Worm (Caenorhabditis elegans) whole organism, L4 larva: Measurements from ENCODE around the gene T24D5.4.

Experiments
- F10B5.3 ChIP-seq: sonication (generic microtip); optimal IDR thresholded peaks from 2 replicates; lab custom pipeline; 2016; ENCODE audit warnings: mild to moderate bottlenecking, missing genetic modification characterization, missing compliant biosample characterization
- R02D3.7 ChIP-seq: fragments of 150-350 bp; sonication (generic microtip); optimal IDR thresholded peaks from 3 replicates; lab custom pipeline; 2014; ENCODE audit warnings: missing biosample characterization, missing genetic modification characterization
- T26A8.4 ChIP-seq: fragments of 200-800 bp; sonication (Bioruptor generic); IDR thresholded peaks from 2 replicates; pipeline ENCODE4 v1.3.6; 2022; ENCODE audit warnings: missing genetic modification characterization, missing compliant biosample characterization
- Y75B8A.6 ChIP-seq: fragments of 200-800 bp; sonication (Bioruptor generic); IDR thresholded peaks from 2 replicates; pipeline ENCODE4 v1.3.6; 2022; ENCODE audit warnings: missing genetic modification reagents, missing genetic modification characterization, missing compliant biosample characterization
- aha-1 ChIP-seq: fragments of 150-350 bp; peaks from one replicate; lab custom pipeline; 2014; ENCODE audit warnings: missing biosample characterization, missing genetic modification characterization
- aly-2 ChIP-seq: sonication (generic microtip); optimal IDR thresholded peaks from 2 replicates; lab custom pipeline; 2018; ENCODE audit warnings: missing biosample characterization, missing genetic modification characterization
- attf-4 ChIP-seq: sonication (generic microtip); optimal IDR thresholded peaks from 3 replicates; lab custom pipeline; 2017; ENCODE audit warnings: missing biosample characterization, missing genetic modification characterization
- ceh-20 ChIP-seq: fragments of 200-800 bp; sonication (Bioruptor generic); IDR thresholded peaks from 2 replicates; pipeline ENCODE4 v1.3.6; 2022; ENCODE audit warnings: missing genetic modification reagents, missing genetic modification characterization, missing compliant biosample characterization
- ceh-32 ChIP-seq: sonication (generic microtip); optimal IDR thresholded peaks from 2 replicates; lab custom pipeline; 2016; ENCODE audit warnings: mild to moderate bottlenecking, missing genetic modification characterization, missing compliant biosample characterization; ENCODE audit not compliant: poor library complexity
- ces-1 ChIP-seq: fragments of 150-350 bp; sonication (generic microtip); optimal IDR thresholded peaks from 4 replicates; lab custom pipeline; 2014; ENCODE audit warnings: missing biosample characterization, missing genetic modification reagents, missing genetic modification characterization
- cey-2 ChIP-seq: sonication (generic microtip); optimal IDR thresholded peaks from 3 replicates; lab custom pipeline; 2017; ENCODE audit warnings: missing genetic modification characterization, mild to moderate bottlenecking, missing compliant biosample characterization, antibody characterized with exemption, borderline replicate concordance; ENCODE audit not compliant: insufficient read depth
- daf-16 ChIP-seq, 3 experiments: sonication (generic microtip); optimal IDR thresholded peaks; 2 replicates each; lab custom pipeline; 2016 to 2017; ENCODE audit warnings: missing genetic modification characterization in 3 of 3, missing genetic modification reagents in 3 of 3, mild to moderate bottlenecking in 2 of 3, missing compliant biosample characterization in 2 of 3, missing biosample characterization in 1 of 3, moderate library complexity in 1 of 3
- daf-8 ChIP-seq: fragments of 200-800 bp; sonication (Bioruptor generic); IDR thresholded peaks from 2 replicates; pipeline ENCODE4 v1.3.6; 2022; ENCODE audit warnings: missing genetic modification characterization, missing compliant biosample characterization
- dmd-6 ChIP-seq: fragments of 200-800 bp; sonication (Bioruptor generic); IDR thresholded peaks from 2 replicates; pipeline ENCODE4 v1.3.6; 2022; ENCODE audit warnings: missing genetic modification reagents, missing genetic modification characterization, missing compliant biosample characterization
- duxl-1 ChIP-seq: sonication (generic microtip); optimal IDR thresholded peaks from 2 replicates; lab custom pipeline; 2016; ENCODE audit warnings: mild to moderate bottlenecking, missing genetic modification characterization, moderate library complexity, missing compliant biosample characterization; ENCODE audit not compliant: poor library complexity
- dve-1 ChIP-seq: sonication (generic microtip); optimal IDR thresholded peaks from 2 replicates; lab custom pipeline; 2017; ENCODE audit warnings: antibody characterized with exemption, mild to moderate bottlenecking, missing genetic modification characterization, missing compliant biosample characterization; ENCODE audit not compliant: insufficient read depth
- egl-43 ChIP-seq: fragments of 200-800 bp; sonication (Bioruptor generic); IDR thresholded peaks from 2 replicates; pipeline ENCODE4 v1.3.6; 2022; ENCODE audit warnings: missing genetic modification reagents, missing genetic modification characterization, missing compliant biosample characterization
- fkh-10 ChIP-seq: fragments of 150-350 bp; optimal IDR thresholded peaks from 2 replicates; lab custom pipeline; 2014; ENCODE audit warnings: missing biosample characterization, missing genetic modification reagents, missing genetic modification characterization
- gei-8 ChIP-seq: fragments of 200-800 bp; sonication (Bioruptor generic); optimal IDR thresholded peaks from 2 replicates; lab custom pipeline; 2018; ENCODE audit warnings: mild to moderate bottlenecking, missing genetic modification characterization, missing compliant biosample characterization
- hif-1 ChIP-seq, 2 experiments: sonication (generic microtip); optimal IDR thresholded peaks; 2 replicates each; lab custom pipeline; 2016 to 2017; ENCODE audit warnings: missing compliant biosample characterization in 2 of 2, missing genetic modification characterization in 2 of 2, missing genetic modification reagents in 2 of 2, missing genotype in 2 of 2, mild to moderate bottlenecking in 1 of 2
- hlh-11 ChIP-seq: fragments of 200-800 bp; sonication (Bioruptor generic); optimal IDR thresholded peaks from 2 replicates; lab custom pipeline; 2018; ENCODE audit warnings: mild to moderate bottlenecking, missing genetic modification characterization, missing compliant biosample characterization
- hlh-30 ChIP-seq: sonication (generic microtip); optimal IDR thresholded peaks from 2 replicates; lab custom pipeline; 2017; ENCODE audit warnings: antibody characterized with exemption, mild to moderate bottlenecking, missing genetic modification characterization, missing compliant biosample characterization; ENCODE audit not compliant: insufficient read depth
- hmg-1.1 ChIP-seq: fragments of 200-800 bp; sonication (Bioruptor generic); IDR thresholded peaks from 2 replicates; pipeline ENCODE4 v1.3.6; 2022; ENCODE audit warnings: missing genetic modification reagents, missing genetic modification characterization, missing compliant biosample characterization
- jun-1 ChIP-seq: fragments of 150-350 bp; optimal IDR thresholded peaks from 2 replicates; lab custom pipeline; 2014; ENCODE audit warnings: missing biosample characterization, missing genetic modification reagents, missing genetic modification characterization
- lim-7 ChIP-seq: fragments of 200-800 bp; sonication (Bioruptor generic); IDR thresholded peaks from 2 replicates; pipeline ENCODE4 v1.3.6; 2022; ENCODE audit warnings: missing genetic modification characterization, missing compliant biosample characterization
- lin-1 ChIP-seq: fragments of 200-800 bp; sonication (Bioruptor generic); IDR thresholded peaks from 2 replicates; pipeline ENCODE4 v1.3.6; 2022; ENCODE audit warnings: missing genetic modification reagents, missing genetic modification characterization, missing compliant biosample characterization
- lsy-2 ChIP-seq, 2 experiments: fragments of 150-350 bp in 1 of 2; sonication (generic microtip) in 1 of 2; optimal IDR thresholded peaks; 2 replicates each; lab custom pipeline; 2014 to 2017; ENCODE audit warnings: missing biosample characterization in 2 of 2, missing genetic modification characterization in 2 of 2
- mdl-1 ChIP-seq, 2 experiments: fragments of 150-350 bp in 1 of 2; sonication (generic microtip) in 1 of 2; optimal IDR thresholded peaks; 2 replicates each; lab custom pipeline; 2014 to 2017; ENCODE audit warnings: missing biosample characterization in 2 of 2, missing genetic modification characterization in 2 of 2
- mep-1 ChIP-seq: fragments of 150-350 bp; sonication (generic microtip); optimal IDR thresholded peaks from 3 replicates; lab custom pipeline; 2014; ENCODE audit warnings: missing biosample characterization, missing genetic modification characterization
- mes-2 ChIP-seq: sonication (generic microtip); optimal IDR thresholded peaks from 2 replicates; lab custom pipeline; 2016; ENCODE audit warnings: missing genotype, mild to moderate bottlenecking, missing genetic modification characterization, missing compliant biosample characterization; ENCODE audit not compliant: poor library complexity, severe bottlenecking
- mxl-3 ChIP-seq: fragments of 200-800 bp; sonication (Bioruptor generic); optimal IDR thresholded peaks from 2 replicates; lab custom pipeline; 2018; ENCODE audit warnings: mild to moderate bottlenecking, missing genetic modification characterization, missing compliant biosample characterization
- nhr-10 ChIP-seq: fragments of 150-350 bp; optimal IDR thresholded peaks from 2 replicates; lab custom pipeline; 2014; ENCODE audit warnings: missing biosample characterization, missing genetic modification characterization
- nhr-102 ChIP-seq: sonication (generic microtip); optimal IDR thresholded peaks from 2 replicates; lab custom pipeline; 2016; ENCODE audit warnings: mild to moderate bottlenecking, missing genetic modification characterization, moderate library complexity, missing compliant biosample characterization
- nhr-11 ChIP-seq: fragments of 150-350 bp; optimal IDR thresholded peaks from 2 replicates; lab custom pipeline; 2014; ENCODE audit warnings: missing biosample characterization, missing genetic modification characterization
- nhr-25 ChIP-seq: sonication (generic microtip); optimal IDR thresholded peaks from 2 replicates; lab custom pipeline; 2017; ENCODE audit warnings: missing genetic modification characterization, mild to moderate bottlenecking, missing compliant biosample characterization, antibody characterized with exemption, moderate library complexity, borderline replicate concordance; ENCODE audit not compliant: insufficient read depth
- nhr-28 ChIP-seq: fragments of 150-350 bp; optimal IDR thresholded peaks from 2 replicates; lab custom pipeline; 2014; ENCODE audit warnings: missing biosample characterization, missing genetic modification characterization
- nhr-41 ChIP-seq: fragments of 200-800 bp; sonication (Bioruptor generic); IDR thresholded peaks from 2 replicates; pipeline ENCODE4 v1.3.6; 2022; ENCODE audit warnings: missing genetic modification reagents, missing genetic modification characterization, missing compliant biosample characterization
- nhr-48 ChIP-seq: sonication (generic microtip); optimal IDR thresholded peaks from 2 replicates; lab custom pipeline; 2016; ENCODE audit warnings: mild to moderate bottlenecking, missing genetic modification characterization, missing compliant biosample characterization
- nhr-6 ChIP-seq: fragments of 150-350 bp; optimal IDR thresholded peaks from 2 replicates; lab custom pipeline; 2014; ENCODE audit warnings: missing biosample characterization, missing genetic modification characterization
- nhr-77 ChIP-seq: fragments of 150-350 bp; optimal IDR thresholded peaks from 2 replicates; lab custom pipeline; 2014; ENCODE audit warnings: missing biosample characterization, missing genetic modification characterization
- pha-4 ChIP-seq, 2 experiments: fragments of 150-350 bp in 1 of 2; fragments of 200-800 bp in 1 of 2; sonication (Bioruptor generic) in 1 of 2; IDR thresholded peaks in 1 of 2; optimal IDR thresholded peaks in 1 of 2; 2 replicates each; pipeline versions ENCODE4 v1.3.6 to Lab custom; 2014 to 2022; ENCODE audit warnings: missing genetic modification characterization in 2 of 2, missing genetic modification reagents in 2 of 2, missing biosample characterization in 1 of 2, missing compliant biosample characterization in 1 of 2
- pqm-1 ChIP-seq: sonication (generic microtip); optimal IDR thresholded peaks from 2 replicates; lab custom pipeline; 2017; ENCODE audit warnings: missing biosample characterization, missing genetic modification characterization
- rbr-2 ChIP-seq: sonication (generic microtip); optimal IDR thresholded peaks from 2 replicates; lab custom pipeline; 2016; ENCODE audit warnings: missing genotype, missing genetic modification characterization, missing compliant biosample characterization
- saeg-2 ChIP-seq: fragments of 200-800 bp; sonication (Bioruptor generic); IDR thresholded peaks from 2 replicates; pipeline ENCODE4 v1.3.6; 2022; ENCODE audit warnings: missing genetic modification reagents, missing genetic modification characterization, missing compliant biosample characterization
- sdz-12 ChIP-seq: fragments of 200-800 bp; sonication (Bioruptor generic); optimal IDR thresholded peaks from 2 replicates; lab custom pipeline; 2018; ENCODE audit warnings: mild to moderate bottlenecking, missing genetic modification characterization, missing compliant biosample characterization
- tra-1 ChIP-seq: fragments of 200-800 bp; sonication (Bioruptor generic); IDR thresholded peaks from 2 replicates; pipeline ENCODE4 v1.3.6; 2022; ENCODE audit warnings: missing genetic modification reagents, missing genetic modification characterization, missing compliant biosample characterization
- unc-62 ChIP-seq, 3 experiments: fragments of 150-350 bp in 1 of 3; sonication (generic microtip); optimal IDR thresholded peaks in 2 of 3; peaks in 1 of 3; 1 replicate in 1 of 3; 2 replicates in 2 of 3; lab custom pipeline; 2014 to 2017; ENCODE audit warnings: missing biosample characterization in 3 of 3, missing genetic modification characterization in 3 of 3, missing genetic modification reagents in 3 of 3, missing genotype in 1 of 3

Gene T24D5.4

DNA sequence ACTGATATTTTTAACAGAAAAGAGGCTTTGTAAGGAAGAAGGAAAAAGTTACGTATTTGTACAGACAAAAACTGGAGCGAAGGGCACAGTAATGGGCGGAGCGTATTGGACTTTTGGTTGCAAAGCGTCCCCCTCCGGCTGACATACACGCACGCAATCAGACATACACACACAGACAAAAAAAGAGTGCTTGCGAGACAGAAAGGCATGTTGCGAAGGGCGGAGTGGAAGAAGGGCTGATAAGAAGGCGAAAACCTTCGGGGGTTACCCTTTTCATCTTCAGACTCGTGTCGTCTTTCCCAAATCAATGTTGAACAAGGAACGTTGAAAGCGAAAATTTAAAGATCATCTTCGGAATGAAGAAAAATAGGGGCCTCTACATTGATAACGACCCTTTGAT lies 33.6 kb downstream of the T24D5.4 start:
- TF ChIP-seq unc-62 (GFP tag; optimal IDR thresholded peaks at IDR 0.05 in 1 of 2; lab: Kevin White, UChicago) (peak in 1 of 2 experiments; percentile 74), unc-62 (tag; optimal IDR thresholded peaks at IDR 0.05; lab: Kevin White, UChicago) (no peak), hmg-1.1 (GFP tag; lab: Robert Waterston, UW) (peak; percentile 40), aly-2 (tag; lab: Kevin White, UChicago) (no peak), lin-1 (0 out of 2 replicates have a peak, but pooled peaks have one; percentile 11), fkh-10 (GFP tag; lab: Kevin White, UChicago) (no peak), rbr-2 (tag; lab: Kevin White, UChicago) (peak; percentile 18), nhr-10 (tag; lab: Kevin White, UChicago) (peak; percentile 24), mxl-3 (GFP tag; lab: Kevin White, UChicago) (peak; percentile 88), nhr-41 (GFP tag; lab: Robert Waterston, UW) (0 out of 2 replicates have a peak, but pooled peaks have one; percentile 23), gei-8 (no peak), daf-16 (GFP tag; optimal IDR thresholded peaks at IDR 0.05; lab: Kevin White, UChicago) (peak in 1 of 2 experiments; percentile 21), daf-16 (tag; optimal IDR thresholded peaks at IDR 0.05; lab: Kevin White, UChicago) (peak; percentile 76), mdl-1 (tag; optimal IDR thresholded peaks at IDR 0.05; lab: Kevin White, UChicago) (peak; percentile 80 to 92), jun-1 (tag; lab: Kevin White, UChicago) (peak; percentile 20), sdz-12 (GFP tag; lab: Kevin White, UChicago) (no peak), mep-1 (tag; lab: Kevin White, UChicago) (peak; percentile 65), nhr-28 (peak; percentile 89), saeg-2 (0 out of 2 replicates have a peak, but pooled peaks have one; percentile 37), pqm-1 (no peak), nhr-6 (tag; lab: Kevin White, UChicago) (peak; percentile 16), ceh-20 (peak; percentile 36; the same call in 1 of the 2 replicates), mes-2 (tag; lab: Kevin White, UChicago) (peak; percentile 59), nhr-48 (tag; lab: Kevin White, UChicago) (peak; percentile 85), daf-8 (no peak), hlh-30 (tag; lab: Kevin White, UChicago) (peak; percentile 72), F10B5.3 (no peak), tra-1 (GFP tag; lab: Robert Waterston, UW) (peak; percentile 87), dmd-6 (peak; percentile 89), nhr-77 (tag; lab: Kevin White, UChicago) (peak; percentile 72), hif-1 (tag; optimal IDR thresholded peaks at IDR 0.05; lab: Kevin White, UChicago) (peak in 1 of 2 experiments; percentile 9), hlh-11 (tag; lab: Kevin White, UChicago) (peak; percentile 92), R02D3.7 (no peak), T26A8.4 (no peak), egl-43 (GFP tag; lab: Robert Waterston, UW) (0 out of 2 replicates have a peak, but pooled peaks have one; percentile 17), duxl-1 (no peak), ces-1 (GFP tag; lab: Kevin White, UChicago) (no peak), nhr-11 (tag; lab: Kevin White, UChicago) (no peak), cey-2 (tag; lab: Kevin White, UChicago) (peak; percentile 27), lim-7 (no peak), dve-1 (tag; lab: Kevin White, UChicago) (peak; percentile 89), lsy-2 (tag; optimal IDR thresholded peaks at IDR 0.05; lab: Kevin White, UChicago) (peak in 1 of 2 experiments; percentile 31), nhr-102 (tag; lab: Kevin White, UChicago) (peak; percentile 35), ceh-32 (tag; lab: Kevin White, UChicago) (no peak), aha-1 (tag; lab: Kevin White, UChicago) (peak; percentile 97), attf-4 (tag; lab: Kevin White, UChicago) (no peak), pha-4 (GFP tag; IDR thresholded peaks at IDR 0.05; lab: Robert Waterston, UW) (no peak), pha-4 (tag; optimal IDR thresholded peaks at IDR 0.05; lab: Kevin White, UChicago) (no peak), Y75B8A.6 (GFP tag; lab: Robert Waterston, UW) (no peak), nhr-25 (peak; percentile 37)
